Fruit fly (Drosophila melanogaster) whole organism, embryonic: ENCODE measurements around the gene CG46307.

Experiments used
- Adf1 ChIP-seq: fragments of 200-800 bp; sonication (Bioruptor generic); IDR thresholded peaks from 2 replicates; pipeline ENCODE4 v1.3.6; 2022; ENCODE audit warnings: missing biosample characterization, missing genetic modification characterization
- Aef1 ChIP-seq: fragments of 200-800 bp; sonication (Bioruptor generic); IDR thresholded peaks from 3 replicates; pipeline ENCODE4 v1.3.6; 2022; ENCODE audit warnings: missing biosample characterization, missing genetic modification characterization
- Bdp1 ChIP-seq: fragments of 200-800 bp; sonication (Bioruptor generic); optimal IDR thresholded peaks from 3 replicates; lab custom pipeline; 2016; ENCODE audit warnings: missing biosample characterization, missing genetic modification characterization
- Bteb2 ChIP-seq: fragments of 200-800 bp; sonication (Bioruptor generic); optimal IDR thresholded peaks from 2 replicates; lab custom pipeline; 2016; ENCODE audit warnings: missing biosample characterization, missing genetic modification characterization
- CG10274 ChIP-seq: fragments of 200-800 bp; sonication (Bioruptor generic); optimal IDR thresholded peaks from 3 replicates; lab custom pipeline; 2017; ENCODE audit warnings: missing biosample characterization, mild to moderate bottlenecking, missing genetic modification characterization
- CG10431 ChIP-seq: fragments of 200-800 bp; sonication (Bioruptor generic); optimal IDR thresholded peaks from 3 replicates; lab custom pipeline; 2018; ENCODE audit warnings: missing biosample characterization, mild to moderate bottlenecking, missing genetic modification characterization
- CG10654 ChIP-seq: fragments of 200-800 bp; sonication (Bioruptor generic); optimal IDR thresholded peaks from 2 replicates; lab custom pipeline; 2016; ENCODE audit warnings: missing biosample characterization, missing genetic modification characterization
- CG13123 ChIP-seq: fragments of 200-800 bp; sonication (Bioruptor generic); optimal IDR thresholded peaks from 2 replicates; lab custom pipeline; 2016; ENCODE audit warnings: missing biosample characterization, missing genetic modification characterization
- CG1602 ChIP-seq: fragments of 200-800 bp; sonication (Bioruptor generic); optimal IDR thresholded peaks from 3 replicates; lab custom pipeline; 2016; ENCODE audit warnings: missing biosample characterization, missing genetic modification characterization
- CG1603 ChIP-seq: fragments of 200-800 bp; sonication (Bioruptor generic); optimal IDR thresholded peaks from 2 replicates; lab custom pipeline; 2019; ENCODE audit warnings: missing biosample characterization, mild to moderate bottlenecking, missing genetic modification characterization, moderate library complexity
- CG17361 ChIP-seq: fragments of 200-800 bp; sonication (Bioruptor generic); IDR thresholded peaks from 3 replicates; pipeline ENCODE4 v1.3.6; 2022; ENCODE audit warnings: missing biosample characterization, missing genetic modification characterization
- CG17568 ChIP-seq: fragments of 200-800 bp; sonication (Bioruptor generic); optimal IDR thresholded peaks from 2 replicates; lab custom pipeline; 2018; ENCODE audit warnings: missing biosample characterization, mild to moderate bottlenecking, missing genetic modification characterization, moderate library complexity
- CG17912 ChIP-seq: fragments of 200-800 bp; sonication (Bioruptor generic); optimal IDR thresholded peaks from 2 replicates; lab custom pipeline; 2018; ENCODE audit warnings: missing biosample characterization, mild to moderate bottlenecking, missing genetic modification characterization
- CG18262 ChIP-seq: fragments of 200-800 bp; optimal IDR thresholded peaks from 3 replicates; lab custom pipeline; 2019; ENCODE audit warnings: missing biosample characterization, mild to moderate bottlenecking, missing genetic modification characterization, moderate library complexity
- CG30020 ChIP-seq: fragments of 200-800 bp; optimal IDR thresholded peaks from 2 replicates; lab custom pipeline; 2019; ENCODE audit warnings: missing biosample characterization, mild to moderate bottlenecking, missing genetic modification characterization, moderate library complexity
- CG4328 ChIP-seq: fragments of 200-800 bp; sonication (Bioruptor generic); optimal IDR thresholded peaks from 3 replicates; lab custom pipeline; 2017; ENCODE audit warnings: missing biosample characterization, missing genetic modification reagents, missing genetic modification characterization
- CG4424 ChIP-seq: fragments of 200-800 bp; sonication (Bioruptor generic); optimal IDR thresholded peaks from 3 replicates; lab custom pipeline; 2016; ENCODE audit warnings: missing biosample characterization, missing genetic modification characterization
- CG5953 ChIP-seq: fragments of 200-800 bp; sonication (Bioruptor generic); IDR thresholded peaks from 2 replicates; pipeline ENCODE4 v1.3.6; 2022; ENCODE audit warnings: missing biosample characterization, missing genetic modification characterization
- CG6175 ChIP-seq: fragments of 200-800 bp; sonication (Bioruptor generic); IDR thresholded peaks from 3 replicates; pipeline ENCODE4 v1.3.6; 2022; ENCODE audit warnings: missing biosample characterization, missing genetic modification characterization
- CG6765 ChIP-seq: fragments of 200-800 bp; sonication (Bioruptor generic); optimal IDR thresholded peaks from 3 replicates; lab custom pipeline; 2017; ENCODE audit warnings: missing biosample characterization, mild to moderate bottlenecking, missing genetic modification characterization
- CG6854 ChIP-seq: fragments of 200-800 bp; sonication (Bioruptor generic); optimal IDR thresholded peaks from 3 replicates; lab custom pipeline; 2017; ENCODE audit warnings: missing biosample characterization, mild to moderate bottlenecking, missing genetic modification characterization
- CG7271 ChIP-seq: fragments of 200-800 bp; sonication (Bioruptor generic); optimal IDR thresholded peaks from 2 replicates; lab custom pipeline; 2018; ENCODE audit warnings: missing biosample characterization, mild to moderate bottlenecking, missing genetic modification characterization, moderate library complexity
- CG7786 ChIP-seq: fragments of 200-800 bp; sonication (Bioruptor generic); optimal IDR thresholded peaks from 2 replicates; lab custom pipeline; 2016; ENCODE audit warnings: missing biosample characterization, missing genetic modification characterization
- CG8924 ChIP-seq: fragments of 200-800 bp; optimal IDR thresholded peaks from 3 replicates; lab custom pipeline; 2019; ENCODE audit warnings: missing biosample characterization, mild to moderate bottlenecking, missing genetic modification characterization, moderate library complexity
- CG9817 ChIP-seq: fragments of 200-800 bp; sonication (Bioruptor generic); optimal IDR thresholded peaks from 2 replicates; lab custom pipeline; 2018; ENCODE audit warnings: missing biosample characterization, mild to moderate bottlenecking, missing genetic modification characterization, moderate library complexity
- E2f2 ChIP-seq: fragments of 200-800 bp; sonication (Bioruptor generic); IDR thresholded peaks from 2 replicates; pipeline ENCODE4 v1.3.6; 2022; ENCODE audit warnings: missing biosample characterization, missing genetic modification characterization
- Elba2 ChIP-seq: fragments of 200-800 bp; sonication (Bioruptor generic); optimal IDR thresholded peaks from 3 replicates; lab custom pipeline; 2016; ENCODE audit warnings: missing biosample characterization, missing genetic modification characterization
- Ets65A ChIP-seq: fragments of 200-800 bp; sonication (Bioruptor generic); peaks from one replicate; lab custom pipeline; 2016; ENCODE audit warnings: missing biosample characterization, missing genetic modification characterization
- Hmr ChIP-seq: fragments of 200-800 bp; sonication (Bioruptor generic); optimal IDR thresholded peaks from 3 replicates; lab custom pipeline; 2017; ENCODE audit warnings: mild to moderate bottlenecking, missing biosample characterization, missing genetic modification reagents, missing genetic modification characterization
- MBD-R2 ChIP-seq: fragments of 200-800 bp; sonication (Bioruptor generic); IDR thresholded peaks from 2 replicates; pipeline ENCODE4 v1.3.6; 2022; ENCODE audit warnings: missing biosample characterization, missing genetic modification characterization
- Pdp1 ChIP-seq, 2 experiments: fragments of 200-800 bp; sonication (Bioruptor generic); optimal IDR thresholded peaks; 3 replicates each; lab custom pipeline; 2016; ENCODE audit warnings: missing biosample characterization in 2 of 2, missing genetic modification characterization in 2 of 2, mild to moderate bottlenecking in 1 of 2, moderate library complexity in 1 of 2
- Rfx ChIP-seq: fragments of 200-800 bp; sonication (Bioruptor generic); IDR thresholded peaks from 2 replicates; pipeline ENCODE4 v1.3.6; 2022; ENCODE audit warnings: missing biosample characterization, missing genetic modification characterization
- aop ChIP-seq: fragments of 200-800 bp; sonication (Bioruptor generic); IDR thresholded peaks from 2 replicates; pipeline ENCODE4 v1.3.6; 2022; ENCODE audit warnings: missing biosample characterization, missing genetic modification characterization
- cg ChIP-seq: fragments of 200-800 bp; sonication (Bioruptor generic); optimal IDR thresholded peaks from 3 replicates; lab custom pipeline; 2019; ENCODE audit warnings: missing biosample characterization, mild to moderate bottlenecking, missing genetic modification characterization, moderate library complexity
- danr ChIP-seq: fragments of 200-800 bp; sonication (Bioruptor generic); IDR thresholded peaks from 2 replicates; pipeline ENCODE4 v1.3.6; 2022; ENCODE audit warnings: missing biosample characterization, missing genetic modification characterization
- dati ChIP-seq: fragments of 200-800 bp; sonication (Bioruptor generic); IDR thresholded peaks from 2 replicates; pipeline ENCODE4 v1.3.6; 2022; ENCODE audit warnings: missing biosample characterization, missing genetic modification characterization
- disco-r ChIP-seq: fragments of 200-800 bp; sonication (Bioruptor generic); optimal IDR thresholded peaks from 2 replicates; lab custom pipeline; 2016; ENCODE audit warnings: missing biosample characterization, missing genetic modification characterization
- dm ChIP-seq: fragments of 200-800 bp; sonication (Bioruptor generic); optimal IDR thresholded peaks from 3 replicates; lab custom pipeline; 2016; ENCODE audit warnings: missing biosample characterization, missing genetic modification characterization
- dpn ChIP-seq, 2 experiments: fragments of 200-800 bp; sonication (Bioruptor generic); optimal IDR thresholded peaks; 3 replicates each; lab custom pipeline; 2016; ENCODE audit warnings: missing biosample characterization in 2 of 2, missing genetic modification characterization in 2 of 2
- emc ChIP-seq: fragments of 200-800 bp; sonication (Bioruptor generic); optimal IDR thresholded peaks from 2 replicates; lab custom pipeline; 2016; ENCODE audit warnings: missing biosample characterization, missing genetic modification characterization
- ems ChIP-seq: fragments of 200-800 bp; sonication (Bioruptor generic); optimal IDR thresholded peaks from 3 replicates; lab custom pipeline; 2016; ENCODE audit warnings: missing biosample characterization, missing genetic modification characterization
- esg ChIP-seq: fragments of 200-800 bp; sonication (Bioruptor generic); conservative IDR thresholded peaks from 2 replicates; pipeline ENCODE4 v1.3.6; 2022; ENCODE audit warnings: missing biosample characterization, missing genetic modification characterization
- fd102C ChIP-seq: fragments of 200-800 bp; sonication (Bioruptor generic); optimal IDR thresholded peaks from 2 replicates; lab custom pipeline; 2018; ENCODE audit warnings: missing biosample characterization, mild to moderate bottlenecking, missing genetic modification characterization, moderate library complexity
- ftz-f1 ChIP-seq: fragments of 200-800 bp; sonication (Bioruptor generic); optimal IDR thresholded peaks from 2 replicates; lab custom pipeline; 2016; ENCODE audit warnings: missing biosample characterization, missing genetic modification characterization
- lola ChIP-seq, 3 experiments: fragments of >200 bp in 2 of 3; fragments of 200-800 bp in 1 of 3; sonication (Bioruptor generic) in 1 of 3; optimal IDR thresholded peaks; 2 replicates each; lab custom pipeline; 2017 to 2019; ENCODE audit warnings: missing biosample characterization in 3 of 3, missing genetic modification characterization in 3 of 3, mild to moderate bottlenecking in 1 of 3, moderate library complexity in 1 of 3
- schlank ChIP-seq: fragments of 200-800 bp; sonication (Bioruptor generic); optimal IDR thresholded peaks from 2 replicates; lab custom pipeline; 2018; ENCODE audit warnings: missing biosample characterization, mild to moderate bottlenecking, missing genetic modification characterization
- scrt ChIP-seq: fragments of 200-800 bp; sonication (Bioruptor generic); optimal IDR thresholded peaks from 2 replicates; lab custom pipeline; 2018; ENCODE audit warnings: missing biosample characterization, mild to moderate bottlenecking, missing genetic modification characterization, moderate library complexity
- slp2 ChIP-seq: fragments of 200-800 bp; sonication (Bioruptor generic); optimal IDR thresholded peaks from 2 replicates; lab custom pipeline; 2016; ENCODE audit warnings: missing biosample characterization, missing genetic modification characterization
- so ChIP-seq: fragments of 200-800 bp; sonication (Bioruptor generic); IDR thresholded peaks from 3 replicates; pipeline ENCODE4 v1.3.6; 2022; ENCODE audit warnings: missing biosample characterization, missing genetic modification characterization
- unpg ChIP-seq: fragments of 200-800 bp; sonication (Bioruptor generic); optimal IDR thresholded peaks from 3 replicates; lab custom pipeline; 2018; ENCODE audit warnings: missing biosample characterization, mild to moderate bottlenecking, missing genetic modification characterization, moderate library complexity

CG46307 gene

DNA sequence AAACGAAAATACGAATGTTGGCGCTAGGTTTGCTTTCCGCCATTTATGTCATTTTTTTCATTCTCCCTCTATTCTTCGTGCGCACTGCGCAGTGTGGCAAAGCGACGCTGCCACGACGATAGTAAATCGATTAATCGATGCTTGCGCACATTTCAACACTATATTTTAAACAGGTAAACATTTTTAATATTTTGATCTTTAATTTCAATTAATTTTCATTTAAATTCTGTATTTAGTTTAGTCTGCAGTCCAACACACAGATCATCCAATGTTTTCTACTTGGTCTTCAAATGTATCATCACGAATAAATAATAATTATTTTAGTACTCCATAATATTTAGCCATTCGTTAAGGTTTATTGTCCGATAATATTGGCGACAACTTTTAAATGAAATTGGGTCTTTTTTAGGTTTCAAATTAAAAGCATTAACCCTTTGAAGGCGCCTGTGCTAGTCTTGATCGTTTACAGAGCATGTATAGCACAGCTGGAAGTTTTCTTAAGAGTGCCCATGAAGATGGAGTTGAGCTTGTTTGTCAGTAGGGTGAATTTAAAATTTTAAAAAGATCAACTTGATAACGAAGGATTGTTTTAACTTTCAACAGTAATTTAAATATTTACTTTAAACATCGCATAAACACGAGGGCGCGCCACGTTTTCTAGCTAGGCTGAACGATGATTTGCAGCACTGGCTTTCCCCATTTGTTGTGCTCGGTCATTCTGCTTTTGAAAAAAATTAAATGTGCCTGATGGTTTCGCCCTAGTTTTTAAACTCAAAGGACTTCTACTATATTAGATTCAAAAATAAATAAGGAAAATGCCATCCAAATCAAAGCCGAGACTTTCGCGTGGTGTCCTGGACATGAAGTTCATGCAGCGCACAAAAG is 52.0 kb downstream of the CG46307 start, which contains the start of the genes Mpp6 and E2f2 (continued):
- TF ChIP-seq so (GFP tag; lab: Robert Waterston, UW) (no peak), CG30020 (tag; lab: Kevin White, UChicago) (peak; percentile 29), CG10431 (GFP tag; lab: Kevin White, UChicago) (no peak), CG17568 (no peak), CG7786 (peak; percentile 24), cg (GFP tag; lab: Kevin White, UChicago) (no peak), Hmr (GFP tag; lab: Kevin White, UChicago) (peak; percentile 8), unpg (GFP tag; lab: Kevin White, UChicago) (no peak), MBD-R2 (GFP tag; lab: Robert Waterston, UW) (peak; percentile 81), CG17912 (GFP tag; lab: Kevin White, UChicago) (no peak), slp2 (GFP tag; lab: Kevin White, UChicago) (peak; percentile 0), ems (GFP tag; lab: Kevin White, UChicago) (no peak), disco-r (GFP tag; lab: Kevin White, UChicago) (no peak), scrt (GFP tag; lab: Kevin White, UChicago) (no peak), CG8924 (peak; percentile 13), aop (GFP tag; lab: Robert Waterston, UW) (no peak), E2f2 (peak; percentile 93), Pdp1 (GFP tag; optimal IDR thresholded peaks at IDR 0.05; lab: Kevin White, UChicago) (peak in 1 of 2 experiments; percentile 16), CG6765 (GFP tag; lab: Kevin White, UChicago) (no peak), CG4424 (GFP tag; lab: Kevin White, UChicago) (no peak), CG6175 (GFP tag; lab: Robert Waterston, UW) (no peak), Bdp1 (no peak), CG1603 (peak; percentile 60), CG10274 (GFP tag; lab: Kevin White, UChicago) (no peak), lola (GFP tag; optimal IDR thresholded peaks at IDR 0.05; lab: Kevin White, UChicago) (no peak), emc (peak; percentile 9), Adf1 (GFP tag; lab: Robert Waterston, UW) (peak; percentile 23; the same call in 1 of the 2 replicates), Ets65A (GFP tag; lab: Kevin White, UChicago) (peak; percentile 93), dpn (GFP tag; optimal IDR thresholded peaks at IDR 0.05; lab: Kevin White, UChicago) (peak; percentile 27 to 45), dm (peak; percentile 75), CG13123 (GFP tag; lab: Kevin White, UChicago) (no peak), esg (GFP tag; lab: Robert Waterston, UW) (no peak), Elba2 (GFP tag; lab: Kevin White, UChicago) (no peak), CG5953 (GFP tag; lab: Robert Waterston, UW) (no peak), danr (GFP tag; lab: Robert Waterston, UW) (no peak), CG4328 (GFP tag; lab: Kevin White, UChicago) (no peak), schlank (tag; lab: Kevin White, UChicago) (no peak), CG7271 (no peak), dati (GFP tag; lab: Robert Waterston, UW) (no peak), CG6854 (GFP tag; lab: Kevin White, UChicago) (no peak), ftz-f1 (GFP tag; lab: Kevin White, UChicago) (no peak), Aef1 (peak; percentile 25; the same call in 1 of the 3 replicates), Rfx (GFP tag; lab: Robert Waterston, UW) (peak; percentile 86), CG18262 (tag; lab: Kevin White, UChicago) (no peak), Bteb2 (peak; percentile 16), CG9817 (tag; lab: Kevin White, UChicago) (peak; percentile 21), fd102C (GFP tag; lab: Kevin White, UChicago) (no peak), CG17361 (peak; percentile 50; the same call in 2 of the 3 replicates), CG1602 (GFP tag; lab: Kevin White, UChicago) (peak; percentile 23), CG10654 (GFP tag; lab: Kevin White, UChicago) (no peak)
